Worm (Caenorhabditis elegans) whole organism, L2 larva: ENCODE results near the gene B0228.8.

Experiments used
- unc-62 ChIP-seq: fragments of 150-350 bp; optimal IDR thresholded peaks from 2 replicates; lab custom pipeline; 2014; ENCODE audit warnings: missing biosample characterization, missing genetic modification reagents, missing genetic modification characterization
- zag-1 ChIP-seq: fragments of 150-350 bp; optimal IDR thresholded peaks from 2 replicates; lab custom pipeline; 2014; ENCODE audit warnings: missing biosample characterization, missing genetic modification characterization
- ztf-11 ChIP-seq: sonication (generic microtip); optimal IDR thresholded peaks from 2 replicates; lab custom pipeline; 2017; ENCODE audit warnings: missing biosample characterization, missing genetic modification characterization

DNA sequence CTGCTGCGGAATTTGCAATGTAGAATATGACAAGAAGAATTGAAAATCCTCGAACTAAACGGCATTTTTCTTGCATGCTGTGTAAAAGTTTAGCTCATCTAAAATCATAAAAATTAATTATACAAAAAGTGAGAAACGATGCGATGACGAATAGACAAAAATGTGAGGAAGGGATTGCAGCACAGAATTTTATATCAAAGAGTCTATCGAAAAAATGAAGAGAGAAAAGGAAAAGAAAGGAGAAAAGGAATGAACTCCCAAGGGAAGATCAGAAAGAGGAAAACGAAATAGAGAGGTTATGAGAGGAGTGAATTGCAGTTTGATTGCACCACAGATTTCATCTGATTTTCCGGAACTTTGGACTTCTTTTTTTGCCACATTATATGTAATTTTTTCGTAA is 32.9 kb upstream of the B0228.8 start, which contains the start of gene glr-4:
- TF ChIP-seq zag-1 (tag; lab: Kevin White, UChicago) (no peak), ztf-11 (tag; lab: Kevin White, UChicago) (no peak), unc-62 (no peak)
